Fruit fly (Drosophila melanogaster): Measurements from ENCODE around the gene Mkrn1.

The Mkrn1 gene

DNA sequence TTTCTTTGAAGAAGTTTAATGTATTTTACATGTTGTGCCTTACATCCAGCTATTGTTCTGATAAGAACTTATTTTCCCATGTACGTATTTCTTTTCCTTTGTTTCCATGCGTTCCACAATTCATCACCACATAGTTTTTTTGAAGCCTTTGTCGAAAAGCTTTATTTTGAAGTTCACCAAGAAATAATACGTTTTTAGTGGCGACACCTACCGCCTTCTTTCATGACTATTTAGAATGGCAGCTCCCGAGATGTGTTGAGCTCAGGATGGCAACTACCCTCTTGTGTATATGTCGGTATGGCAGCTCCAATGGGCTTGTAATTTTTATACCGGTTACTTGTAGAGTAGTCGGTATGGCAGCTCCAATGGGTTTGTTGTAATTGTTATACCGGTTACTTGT, 49.7 kb downstream of the Mkrn1 start (continued):
- TF ChIP-seq NfI (GFP tag; optimal IDR thresholded peaks at IDR 0.05), result peak; percentile 18
- no peak for TF ChIP-seq fru (optimal IDR thresholded peaks at IDR 0.05)
- TF ChIP-seq CG33557 (GFP tag; optimal IDR thresholded peaks at IDR 0.05), result no peak
- peak; percentile 95 for TF ChIP-seq trem (tag; optimal IDR thresholded peaks at IDR 0.05)
- TF ChIP-seq B-H2 (GFP tag; optimal IDR thresholded peaks at IDR 0.05), result peak; percentile 50
- TF ChIP-seq dan (GFP tag; IDR thresholded peaks at IDR 0.05), result no peak
- peak; percentile 68 for TF ChIP-seq CG31365 (tag; optimal IDR thresholded peaks at IDR 0.05)
- TF ChIP-seq Abd-B (GFP tag; optimal IDR thresholded peaks at IDR 0.05), result no peak
- no peak for TF ChIP-seq CG18476 (GFP tag; optimal IDR thresholded peaks at IDR 0.05)
- TF ChIP-seq yki (optimal IDR thresholded peaks at IDR 0.05), result no peak
- TF ChIP-seq CG17912 (GFP tag; optimal IDR thresholded peaks at IDR 0.05), result peak; percentile 54
- TF ChIP-seq CG4854 (GFP tag; optimal IDR thresholded peaks at IDR 0.05), result no peak
- no peak for TF ChIP-seq peb (GFP tag; IDR thresholded peaks at IDR 0.05)
- TF ChIP-seq CG1233 (GFP tag; optimal IDR thresholded peaks at IDR 0.05), result no peak
- peak; percentile 53 for TF ChIP-seq Fer1 (GFP tag; optimal IDR thresholded peaks at IDR 0.05)
- TF ChIP-seq CG7556 (GFP tag; optimal IDR thresholded peaks at IDR 0.05), result no peak
- no peak for TF ChIP-seq org-1 (GFP tag; optimal IDR thresholded peaks at IDR 0.05)
- TF ChIP-seq p53 (GFP tag; optimal IDR thresholded peaks at IDR 0.05), result no peak
- TF ChIP-seq ftz-f1 (GFP tag; optimal IDR thresholded peaks at IDR 0.05), result no peak
- peak; percentile 44 for TF ChIP-seq Hsf (GFP tag; optimal IDR thresholded peaks at IDR 0.05)
- no peak for TF ChIP-seq onecut (GFP tag; IDR thresholded peaks at IDR 0.05)
- TF ChIP-seq CG17385 (GFP tag; optimal IDR thresholded peaks at IDR 0.05), result no peak
- TF ChIP-seq CG18011 (GFP tag; optimal IDR thresholded peaks at IDR 0.05), result no peak
- peak; percentile 50; the same call in 1 of the 3 replicates for TF ChIP-seq knrl (GFP tag; IDR thresholded peaks at IDR 0.05; ENCODE audit: partially characterized antibody)
- no peak for TF ChIP-seq CG9437 (GFP tag; optimal IDR thresholded peaks at IDR 0.05)
- TF ChIP-seq C15 (GFP tag; IDR thresholded peaks at IDR 0.05), result no peak
- TF ChIP-seq bab2 (GFP tag; optimal IDR thresholded peaks at IDR 0.05), result peak; percentile 17
- TF ChIP-seq CoRest (tag; optimal IDR thresholded peaks at IDR 0.05), result peak; percentile 38
- no peak for TF ChIP-seq MESR4 (GFP tag; optimal IDR thresholded peaks at IDR 0.05)
- TF ChIP-seq D19B (GFP tag; optimal IDR thresholded peaks at IDR 0.05), result no peak
- no peak for TF ChIP-seq crp (GFP tag; optimal IDR thresholded peaks at IDR 0.05)
- TF ChIP-seq tll (GFP tag; optimal IDR thresholded peaks at IDR 0.05), result no peak
- TF ChIP-seq Awh (GFP tag; IDR thresholded peaks at IDR 0.05), result no peak
- peak; percentile 60 for TF ChIP-seq CG13287 (GFP tag; IDR thresholded peaks at IDR 0.05; ENCODE audit: partially characterized antibody)
- TF ChIP-seq vvl (GFP tag; IDR thresholded peaks at IDR 0.05), result peak; percentile 99
- no peak for TF ChIP-seq Asciz (GFP tag; optimal IDR thresholded peaks at IDR 0.05)
- TF ChIP-seq nmo (GFP tag; optimal IDR thresholded peaks at IDR 0.05), result peak; percentile 35
- TF ChIP-seq CG3281 (GFP tag; optimal IDR thresholded peaks at IDR 0.05), result no peak
- peak; percentile 83 for TF ChIP-seq Ets97D (GFP tag; optimal IDR thresholded peaks at IDR 0.05)
- TF ChIP-seq Atf-2 (GFP tag; optimal IDR thresholded peaks at IDR 0.05), result no peak
- TF ChIP-seq CG6689 (GFP tag; IDR thresholded peaks at IDR 0.05), result no peak
- no peak for TF ChIP-seq Ada2b (GFP tag; IDR thresholded peaks at IDR 0.05)
- TF ChIP-seq CG10321 (GFP tag; IDR thresholded peaks at IDR 0.05), result no peak
- TF ChIP-seq Gsc (GFP tag; IDR thresholded peaks at IDR 0.05), result no peak
- peak; percentile 43 for TF ChIP-seq E2f2 (GFP tag; IDR thresholded peaks at IDR 0.05)
- TF ChIP-seq sd (tag; optimal IDR thresholded peaks at IDR 0.05), result no peak
- TF ChIP-seq Hr3 (GFP tag; optimal IDR thresholded peaks at IDR 0.05), result no peak
- TF ChIP-seq BEAF-32 (GFP tag; optimal IDR thresholded peaks at IDR 0.05), result peak; percentile 26
- TF ChIP-seq eve (GFP tag; optimal IDR thresholded peaks at IDR 0.05), result peak in 1 of 2 experiments; percentile 35
- TF ChIP-seq PHDP (tag; optimal IDR thresholded peaks at IDR 0.05), result peak; percentile 25
- TF ChIP-seq CG42726 (GFP tag; IDR thresholded peaks at IDR 0.05; ENCODE audit: partially characterized antibody), result 0 out of 2 replicates have a peak, but pooled peaks have one; percentile 46

Data from whole organism, embryonic.